Worm (Caenorhabditis elegans) whole organism, mixed stage, embryonic: ENCODE measurements around the gene dpy-31.

Experiments
- ceh-83 ChIP-seq: fragments of 200-800 bp; sonication (Bioruptor generic); optimal IDR thresholded peaks from 2 replicates; lab custom pipeline; 2018; ENCODE audit warnings: mild to moderate bottlenecking, missing genetic modification characterization, missing compliant biosample characterization
- elt-1 ChIP-seq: sonication (generic microtip); optimal IDR thresholded peaks from 2 replicates; lab custom pipeline; 2017; ENCODE audit warnings: missing genetic modification characterization, mild to moderate bottlenecking, missing compliant biosample characterization, antibody characterized with exemption, moderate library complexity, borderline replicate concordance; ENCODE audit not compliant: insufficient read depth
- flh-1 ChIP-seq: fragments of 200-800 bp; sonication (Bioruptor generic); optimal IDR thresholded peaks from 2 replicates; lab custom pipeline; 2018; ENCODE audit warnings: mild to moderate bottlenecking, missing genetic modification characterization, moderate library complexity, missing compliant biosample characterization
- lsy-2 ChIP-seq: fragments of 150-350 bp; optimal IDR thresholded peaks from 2 replicates; lab custom pipeline; 2014; ENCODE audit warnings: missing biosample characterization, missing genetic modification characterization
- mep-1 ChIP-seq: fragments of 150-350 bp; optimal IDR thresholded peaks from 2 replicates; lab custom pipeline; 2017; ENCODE audit warnings: missing biosample characterization, missing genetic modification reagents, missing genetic modification characterization, inconsistent platforms
- nhr-12 ChIP-seq: fragments of 150-350 bp; optimal IDR thresholded peaks from 2 replicates; lab custom pipeline; 2014; ENCODE audit warnings: missing biosample characterization, missing genetic modification characterization
- nhr-2 ChIP-seq: fragments of 150-350 bp; optimal IDR thresholded peaks from 2 replicates; lab custom pipeline; 2014; ENCODE audit warnings: missing biosample characterization, missing genetic modification characterization
- nhr-237 ChIP-seq: fragments of 150-350 bp; optimal IDR thresholded peaks from 2 replicates; lab custom pipeline; 2014; ENCODE audit warnings: missing biosample characterization, missing genetic modification characterization
- nhr-28 ChIP-seq: fragments of 150-350 bp; optimal IDR thresholded peaks from 2 replicates; lab custom pipeline; 2014; ENCODE audit warnings: missing biosample characterization, missing genetic modification characterization
- nhr-76 ChIP-seq: sonication (generic microtip); optimal IDR thresholded peaks from 2 replicates; lab custom pipeline; 2017; ENCODE audit warnings: missing biosample characterization, missing genetic modification characterization
- pha-4 ChIP-seq: fragments of 150-350 bp; optimal IDR thresholded peaks from 2 replicates; lab custom pipeline; 2018; ENCODE audit warnings: missing biosample characterization, missing genetic modification reagents, missing genetic modification characterization
- tbx-8 ChIP-seq: fragments of 200-800 bp; sonication (Bioruptor generic); optimal IDR thresholded peaks from 2 replicates; lab custom pipeline; 2018; ENCODE audit warnings: mild to moderate bottlenecking, missing genetic modification characterization, moderate library complexity, missing compliant biosample characterization

DNA sequence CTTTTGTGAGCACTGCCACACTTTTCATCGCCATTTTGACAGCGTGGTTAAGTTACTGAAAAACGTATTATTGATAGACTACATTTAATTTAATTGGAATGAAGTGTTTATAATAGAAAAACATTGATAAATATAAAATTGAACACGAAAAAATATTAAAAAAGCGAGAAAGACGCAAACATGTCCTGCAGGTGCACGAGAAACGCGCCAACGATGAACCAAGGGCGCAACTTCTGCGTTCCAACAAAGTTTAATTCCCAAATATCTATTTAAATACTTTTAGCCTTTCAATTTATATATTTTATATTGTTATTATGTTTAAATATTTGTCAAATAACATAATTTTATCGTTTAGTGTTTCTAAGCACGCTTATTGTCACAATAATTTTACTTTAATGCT, 32.1 kb downstream of the dpy-31 start, which contains the start of gene ndus-8:
- TF ChIP-seq nhr-237 (tag; lab: Kevin White, UChicago) (no peak), nhr-12 (no peak), elt-1 (tag; lab: Kevin White, UChicago) (no peak), pha-4 (tag; lab: Kevin White, UChicago) (no peak), nhr-2 (tag; lab: Kevin White, UChicago) (no peak), nhr-76 (no peak), lsy-2 (peak; percentile 64), nhr-28 (tag; lab: Kevin White, UChicago) (no peak), ceh-83 (GFP tag; lab: Kevin White, UChicago) (no peak), flh-1 (no peak), tbx-8 (GFP tag; lab: Kevin White, UChicago) (no peak), mep-1 (tag; lab: Kevin White, UChicago) (peak; percentile 48)
